Worm (Caenorhabditis elegans) whole organism, L4/young adult: ENCODE data around the gene cnnm-3.

ENCODE experiments used
- W03F9.2 ChIP-seq: fragments of 150-350 bp; optimal IDR thresholded peaks from 2 replicates; lab custom pipeline; 2014; ENCODE audit warnings: missing biosample characterization, missing genetic modification characterization
- dao-5 ChIP-seq: sonication (generic microtip); optimal IDR thresholded peaks from 2 replicates; lab custom pipeline; 2016; ENCODE audit warnings: missing genotype, missing genetic modification characterization, moderate library complexity, missing compliant biosample characterization
- him-1 ChIP-seq: sonication (generic microtip); optimal IDR thresholded peaks from 2 replicates; lab custom pipeline; 2016; ENCODE audit warnings: missing genotype, missing genetic modification reagents, missing genetic modification characterization, missing compliant biosample characterization

DNA sequence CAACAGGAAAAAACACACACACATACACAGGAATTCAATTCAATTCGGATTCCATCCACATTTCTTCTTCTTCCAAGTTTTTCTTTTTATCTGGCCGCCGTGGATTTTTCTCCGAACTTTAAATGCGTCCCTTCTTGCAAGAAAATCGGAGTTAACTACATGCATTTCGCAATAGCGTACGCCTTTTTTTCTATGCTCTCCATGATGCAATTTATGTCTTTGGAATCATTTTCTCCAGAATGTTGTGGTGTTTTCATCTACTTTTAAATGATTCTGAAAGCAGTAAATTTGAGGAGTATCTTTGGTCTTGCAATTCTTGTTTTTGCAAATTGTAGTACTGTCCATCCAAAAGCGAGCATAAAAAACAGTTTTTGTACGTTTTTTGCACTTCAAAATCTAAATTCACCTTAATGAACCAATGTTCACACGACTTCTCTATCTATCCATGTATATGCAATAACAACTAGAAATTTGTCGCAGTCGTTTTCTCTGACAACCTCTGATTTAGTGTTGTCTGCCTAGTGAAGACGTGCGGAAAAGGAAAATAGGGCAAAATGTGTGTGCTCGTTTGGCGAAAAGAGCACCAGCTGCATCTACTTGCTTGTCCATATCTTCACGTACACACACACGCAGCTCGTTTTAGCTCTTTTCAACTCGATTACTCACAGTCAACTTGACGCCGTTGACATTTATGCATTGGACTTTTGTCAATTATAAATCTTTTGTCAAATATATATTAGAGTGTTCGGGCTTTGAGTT lies 23.1 kb downstream of the cnnm-3 start:
- TF ChIP-seq him-1 (tag; lab: Kevin White, UChicago) (no peak), dao-5 (tag; lab: Kevin White, UChicago) (no peak), W03F9.2 (tag; lab: Kevin White, UChicago) (no peak)
